Fruit fly (Drosophila melanogaster) whole organism, embryonic: Measurements from ENCODE around the gene Hr83.

Experiments used
- BtbVII ChIP-seq: fragments of 200-800 bp; sonication (Bioruptor generic); optimal IDR thresholded peaks from 3 replicates; lab custom pipeline; 2017; ENCODE audit warnings: missing biosample characterization, mild to moderate bottlenecking, missing genetic modification characterization
- Bteb2 ChIP-seq: fragments of 200-800 bp; sonication (Bioruptor generic); optimal IDR thresholded peaks from 2 replicates; lab custom pipeline; 2016; ENCODE audit warnings: missing biosample characterization, missing genetic modification characterization
- CG10959 ChIP-seq: fragments of 200-800 bp; sonication (Bioruptor generic); IDR thresholded peaks from 2 replicates; pipeline ENCODE4 v1.3.6; 2022; ENCODE audit warnings: missing biosample characterization, missing genetic modification characterization
- CG12769 ChIP-seq: fragments of 200-800 bp; sonication (Bioruptor generic); optimal IDR thresholded peaks from 2 replicates; lab custom pipeline; 2019; ENCODE audit warnings: missing biosample characterization, mild to moderate bottlenecking, missing genetic modification characterization, moderate library complexity
- CG17328 ChIP-seq: fragments of 200-800 bp; sonication (Bioruptor generic); IDR thresholded peaks from 2 replicates; pipeline ENCODE4 v1.3.6; 2022; ENCODE audit warnings: missing biosample characterization, missing genetic modification characterization
- CG18764 ChIP-seq: fragments of 200-800 bp; sonication (Bioruptor generic); optimal IDR thresholded peaks from 3 replicates; lab custom pipeline; 2016; ENCODE audit warnings: missing biosample characterization, missing genetic modification characterization
- CG2199 ChIP-seq: fragments of 200-800 bp; sonication (Bioruptor generic); IDR thresholded peaks from 3 replicates; pipeline ENCODE4 v1.3.6; 2022; ENCODE audit warnings: missing biosample characterization, missing genetic modification characterization
- CG32532 ChIP-seq: fragments of 200-800 bp; sonication (Bioruptor generic); IDR thresholded peaks from 2 replicates; pipeline ENCODE4 v1.3.6; 2022; ENCODE audit warnings: missing biosample characterization, missing genetic modification characterization
- CG3407 ChIP-seq: fragments of 200-800 bp; sonication (Bioruptor generic); optimal IDR thresholded peaks from 2 replicates; lab custom pipeline; 2018; ENCODE audit warnings: missing biosample characterization, mild to moderate bottlenecking, missing genetic modification characterization
- CG42726 ChIP-seq: fragments of 200-800 bp; sonication (Bioruptor generic); IDR thresholded peaks from 2 replicates; pipeline ENCODE4 v1.3.6; 2022; ENCODE audit warnings: missing biosample characterization, missing genetic modification characterization; ENCODE audit not compliant: partially characterized antibody
- CG4820 ChIP-seq: fragments of 200-800 bp; sonication (Bioruptor generic); optimal IDR thresholded peaks from 3 replicates; lab custom pipeline; 2016; ENCODE audit warnings: missing biosample characterization, missing genetic modification characterization
- CG6689 ChIP-seq: fragments of 200-800 bp; sonication (Bioruptor generic); IDR thresholded peaks from 2 replicates; pipeline ENCODE4 v1.3.6; 2022; ENCODE audit warnings: missing biosample characterization, missing genetic modification characterization
- CG7357 ChIP-seq: fragments of 200-800 bp; sonication (Bioruptor generic); IDR thresholded peaks from 3 replicates; pipeline ENCODE4 v1.3.6; 2022; ENCODE audit warnings: missing biosample characterization, missing genetic modification characterization
- CG7745 ChIP-seq: fragments of 200-800 bp; sonication (Bioruptor generic); optimal IDR thresholded peaks from 2 replicates; lab custom pipeline; 2018; ENCODE audit warnings: missing biosample characterization, mild to moderate bottlenecking, missing genetic modification characterization, moderate library complexity
- CG7963 ChIP-seq: fragments of 200-800 bp; sonication (Bioruptor generic); IDR thresholded peaks from 3 replicates; pipeline ENCODE4 v1.3.6; 2022; ENCODE audit warnings: missing biosample characterization, missing genetic modification characterization; ENCODE audit not compliant: partially characterized antibody
- CG8281 ChIP-seq: fragments of 200-800 bp; sonication (Bioruptor generic); optimal IDR thresholded peaks from 2 replicates; lab custom pipeline; 2018; ENCODE audit warnings: missing biosample characterization, mild to moderate bottlenecking, missing genetic modification characterization, moderate library complexity
- CG9215 ChIP-seq: fragments of 200-800 bp; sonication (Bioruptor generic); IDR thresholded peaks from 2 replicates; pipeline ENCODE4 v1.3.6; 2022; ENCODE audit warnings: missing biosample characterization, missing genetic modification characterization
- CG9609 ChIP-seq: fragments of 200-800 bp; sonication (Bioruptor generic); optimal IDR thresholded peaks from 3 replicates; lab custom pipeline; 2016; ENCODE audit warnings: missing biosample characterization, missing genetic modification characterization
- CG9797 ChIP-seq: fragments of 200-800 bp; sonication (Bioruptor generic); optimal IDR thresholded peaks from 3 replicates; lab custom pipeline; 2018; ENCODE audit warnings: missing biosample characterization, mild to moderate bottlenecking, missing genetic modification characterization
- Dbx ChIP-seq: fragments of 200-800 bp; sonication (Bioruptor generic); IDR thresholded peaks from 3 replicates; pipeline ENCODE4 v1.3.6; 2022; ENCODE audit warnings: missing biosample characterization, missing genetic modification characterization
- Dfd ChIP-seq, 2 experiments: fragments of >200 bp; optimal IDR thresholded peaks; 2 replicates each; lab custom pipeline; 2017; ENCODE audit warnings: missing biosample characterization in 2 of 2, missing genetic modification characterization in 2 of 2
- Ets65A ChIP-seq: fragments of 200-800 bp; sonication (Bioruptor generic); peaks from one replicate; lab custom pipeline; 2016; ENCODE audit warnings: missing biosample characterization, missing genetic modification characterization
- Fer3 ChIP-seq: fragments of 200-800 bp; sonication (Bioruptor generic); optimal IDR thresholded peaks from 2 replicates; lab custom pipeline; 2018; ENCODE audit warnings: missing biosample characterization, mild to moderate bottlenecking, missing genetic modification characterization, moderate library complexity
- HLH3B ChIP-seq: fragments of 200-800 bp; sonication (Bioruptor generic); IDR thresholded peaks from 2 replicates; pipeline ENCODE4 v1.3.6; 2022; ENCODE audit warnings: missing biosample characterization, missing genetic modification characterization
- Hr51 ChIP-seq, 2 experiments: fragments of 200-800 bp; sonication (Bioruptor generic); optimal IDR thresholded peaks; 2 replicates in 1 of 2; 3 replicates in 1 of 2; lab custom pipeline; 2016 to 2018; ENCODE audit warnings: missing biosample characterization in 2 of 2, missing genetic modification characterization in 2 of 2, mild to moderate bottlenecking in 1 of 2, moderate library complexity in 1 of 2
- MESR4 ChIP-seq: fragments of 200-800 bp; sonication (Bioruptor generic); optimal IDR thresholded peaks from 2 replicates; lab custom pipeline; 2018; ENCODE audit warnings: missing biosample characterization, mild to moderate bottlenecking, missing genetic modification characterization, moderate library complexity
- MTF-1 ChIP-seq: fragments of 200-800 bp; sonication (Bioruptor generic); optimal IDR thresholded peaks from 2 replicates; lab custom pipeline; 2018; ENCODE audit warnings: missing biosample characterization, mild to moderate bottlenecking, missing genetic modification characterization, borderline replicate concordance
- Mad ChIP-seq: fragments of 200-800 bp; sonication (Bioruptor generic); optimal IDR thresholded peaks from 2 replicates; lab custom pipeline; 2016; ENCODE audit warnings: missing biosample characterization, missing genetic modification characterization
- Meics ChIP-seq: fragments of 200-800 bp; sonication (Bioruptor generic); optimal IDR thresholded peaks from 2 replicates; lab custom pipeline; 2017; ENCODE audit warnings: missing biosample characterization, mild to moderate bottlenecking, missing genetic modification characterization
- Neu2 ChIP-seq: fragments of 200-800 bp; sonication (Bioruptor generic); optimal IDR thresholded peaks from 3 replicates; lab custom pipeline; 2016; ENCODE audit warnings: missing biosample characterization, missing genetic modification characterization, borderline replicate concordance
- Oaz ChIP-seq: fragments of 200-800 bp; sonication (Bioruptor generic); IDR thresholded peaks from 2 replicates; pipeline ENCODE4 v1.3.6; 2022; ENCODE audit warnings: missing biosample characterization, missing genetic modification characterization
- Opbp ChIP-seq: fragments of 200-800 bp; sonication (Bioruptor generic); IDR thresholded peaks from 3 replicates; pipeline ENCODE4 v1.3.6; 2022; ENCODE audit warnings: missing biosample characterization, missing genetic modification characterization; ENCODE audit not compliant: partially characterized antibody
- Ravus ChIP-seq: fragments of 200-800 bp; sonication (Bioruptor generic); IDR thresholded peaks from 2 replicates; pipeline ENCODE4 v1.3.6; 2022; ENCODE audit warnings: missing biosample characterization, missing genetic modification characterization
- Rfx ChIP-seq: fragments of 200-800 bp; sonication (Bioruptor generic); IDR thresholded peaks from 2 replicates; pipeline ENCODE4 v1.3.6; 2022; ENCODE audit warnings: missing biosample characterization, missing genetic modification characterization
- Usf ChIP-seq: fragments of 200-800 bp; sonication (Bioruptor generic); optimal IDR thresholded peaks from 2 replicates; lab custom pipeline; 2017; ENCODE audit warnings: missing genotype, missing biosample characterization, missing genetic modification characterization
- amos ChIP-seq: fragments of 200-800 bp; sonication (Bioruptor generic); IDR thresholded peaks from 2 replicates; pipeline ENCODE4 v1.3.6; 2022; ENCODE audit warnings: missing biosample characterization, missing genetic modification characterization; ENCODE audit not compliant: partially characterized antibody
- ase ChIP-seq: fragments of 200-800 bp; sonication (Bioruptor generic); IDR thresholded peaks from 3 replicates; pipeline ENCODE4 v1.3.6; 2022; ENCODE audit warnings: missing biosample characterization, missing genetic modification characterization
- bab2 ChIP-seq: fragments of 200-800 bp; sonication (Bioruptor generic); optimal IDR thresholded peaks from 2 replicates; lab custom pipeline; 2016; ENCODE audit warnings: missing biosample characterization, missing genetic modification characterization
- cwo ChIP-seq: fragments of 200-800 bp; sonication (Bioruptor generic); optimal IDR thresholded peaks from 3 replicates; lab custom pipeline; 2017; ENCODE audit warnings: missing biosample characterization, missing genetic modification characterization, mild to moderate bottlenecking, moderate library complexity, missing genetic modification reagents
- ind ChIP-seq: fragments of 200-800 bp; sonication (Bioruptor generic); optimal IDR thresholded peaks from 3 replicates; lab custom pipeline; 2016; ENCODE audit warnings: missing biosample characterization, missing genetic modification characterization
- kay ChIP-seq: fragments of 200-800 bp; sonication (Bioruptor generic); optimal IDR thresholded peaks from 2 replicates; lab custom pipeline; 2016; ENCODE audit warnings: missing biosample characterization, missing genetic modification characterization
- knrl ChIP-seq: fragments of 200-800 bp; sonication (Bioruptor generic); IDR thresholded peaks from 3 replicates; pipeline ENCODE4 v1.3.6; 2022; ENCODE audit warnings: missing biosample characterization, missing genetic modification characterization; ENCODE audit not compliant: partially characterized antibody
- nom ChIP-seq: fragments of 200-800 bp; sonication (Bioruptor generic); optimal IDR thresholded peaks from 2 replicates; lab custom pipeline; 2017; ENCODE audit warnings: missing biosample characterization, missing genetic modification characterization, mild to moderate bottlenecking, moderate library complexity, missing genetic modification reagents
- pnt ChIP-seq: fragments of 200-800 bp; sonication (Bioruptor generic); optimal IDR thresholded peaks from 3 replicates; lab custom pipeline; 2016; ENCODE audit warnings: missing biosample characterization, missing genetic modification characterization
- prd ChIP-seq, 3 experiments: fragments of >200 bp in 2 of 3; fragments of 200-800 bp in 1 of 3; sonication (Bioruptor generic) in 1 of 3; optimal IDR thresholded peaks in 2 of 3; IDR thresholded peaks in 1 of 3; 2 replicates in 2 of 3; 3 replicates in 1 of 3; pipeline versions ENCODE4 v1.3.6 to Lab custom; 2017 to 2022; ENCODE audit warnings: missing biosample characterization in 1 of 3, missing genetic modification characterization in 1 of 3
- shn ChIP-seq: fragments of 200-800 bp; sonication (Bioruptor generic); optimal IDR thresholded peaks from 3 replicates; lab custom pipeline; 2016; ENCODE audit warnings: missing biosample characterization, missing genetic modification characterization
- sisA ChIP-seq: fragments of 200-800 bp; sonication (Bioruptor generic); IDR thresholded peaks from 2 replicates; pipeline ENCODE4 v1.3.6; 2022; ENCODE audit warnings: missing biosample characterization, missing genetic modification characterization
- zen2 ChIP-seq: fragments of 200-800 bp; sonication (Bioruptor generic); IDR thresholded peaks from 3 replicates; pipeline ENCODE4 v1.3.6; 2022; ENCODE audit warnings: missing biosample characterization, missing genetic modification characterization; ENCODE audit not compliant: partially characterized antibody

Gene Hr83

dm6 chr3R:6373512-6374306, 24.7 kb downstream of the Hr83 start (continued):
- TF ChIP-seq Dfd (GFP tag; optimal IDR thresholded peaks at IDR 0.05; lab: Kevin White, UChicago), result no peak
- peak; percentile 46 for TF ChIP-seq CG18764 (GFP tag; lab: Kevin White, UChicago)
- TF ChIP-seq CG3407 (GFP tag; lab: Kevin White, UChicago), result peak; percentile 43
- TF ChIP-seq Opbp (GFP tag; lab: Robert Waterston, UW), result no peak
- no peak for TF ChIP-seq CG9609 (GFP tag; lab: Kevin White, UChicago)
- no peak for TF ChIP-seq CG4820 (GFP tag; lab: Kevin White, UChicago)
- peak; percentile 2 for TF ChIP-seq Mad (GFP tag; lab: Kevin White, UChicago)
- TF ChIP-seq nom (GFP tag; lab: Kevin White, UChicago), result peak; percentile 47
- TF ChIP-seq zen2, result no peak
- no peak for TF ChIP-seq CG17328 (GFP tag; lab: Robert Waterston, UW)
- TF ChIP-seq ase (GFP tag; lab: Robert Waterston, UW), result no peak
- peak; percentile 22 for TF ChIP-seq kay (GFP tag; lab: Kevin White, UChicago)
- TF ChIP-seq Bteb2 (GFP tag; lab: Kevin White, UChicago), result peak; percentile 24
- peak; percentile 72 for TF ChIP-seq BtbVII (GFP tag; lab: Kevin White, UChicago)
- no peak for TF ChIP-seq pnt (GFP tag; lab: Kevin White, UChicago)
- peak; percentile 52; the same call in 1 of the 2 replicates for TF ChIP-seq CG32532
- peak; percentile 39 for TF ChIP-seq bab2 (GFP tag; lab: Kevin White, UChicago)
- TF ChIP-seq prd (optimal IDR thresholded peaks at IDR 0.05; lab: Kevin White, UChicago), result no peak
- TF ChIP-seq prd (GFP tag; IDR thresholded peaks at IDR 0.05; lab: Robert Waterston, UW), result peak; percentile 24; the same call in 1 of the 3 replicates
- no peak for TF ChIP-seq CG7357 (GFP tag; lab: Robert Waterston, UW)
- no peak for TF ChIP-seq sisA (GFP tag; lab: Robert Waterston, UW)
- peak; percentile 12 for TF ChIP-seq MESR4
- no peak for TF ChIP-seq CG10959 (GFP tag; lab: Robert Waterston, UW)
- no peak for TF ChIP-seq CG9797 (GFP tag; lab: Kevin White, UChicago)
- TF ChIP-seq Hr51 (GFP tag; optimal IDR thresholded peaks at IDR 0.05; lab: Kevin White, UChicago), result peak in 1 of 2 experiments; percentile 25
- TF ChIP-seq amos (GFP tag; lab: Robert Waterston, UW), result no peak
- peak; percentile 63; the same call in 2 of the 3 replicates for TF ChIP-seq Dbx (GFP tag; lab: Robert Waterston, UW)
- TF ChIP-seq CG9215 (GFP tag; lab: Robert Waterston, UW), result no peak
- TF ChIP-seq cwo (GFP tag; lab: Kevin White, UChicago), result peak; percentile 25
- peak; percentile 77 for TF ChIP-seq Rfx (GFP tag; lab: Robert Waterston, UW)
- TF ChIP-seq Ets65A (GFP tag; lab: Kevin White, UChicago), result no peak
- TF ChIP-seq CG42726 (GFP tag; lab: Robert Waterston, UW), result no peak
- TF ChIP-seq CG12769, result peak; percentile 73
- no peak for TF ChIP-seq ind (GFP tag; lab: Kevin White, UChicago)
- TF ChIP-seq Ravus (GFP tag; lab: Robert Waterston, UW), result no peak
- TF ChIP-seq MTF-1, result no peak
- TF ChIP-seq Usf (GFP tag; lab: Kevin White, UChicago), result no peak
- peak; percentile 3 for TF ChIP-seq CG8281
- TF ChIP-seq Neu2 (GFP tag; lab: Kevin White, UChicago), result no peak
- TF ChIP-seq CG7963 (GFP tag; lab: Robert Waterston, UW), result no peak
- no peak for TF ChIP-seq knrl (GFP tag; lab: Robert Waterston, UW)
- TF ChIP-seq CG6689 (GFP tag; lab: Robert Waterston, UW), result 0 out of 2 replicates have a peak, but pooled peaks have one; percentile 22
- TF ChIP-seq shn, result no peak
- TF ChIP-seq Oaz (GFP tag; lab: Robert Waterston, UW), result no peak
- TF ChIP-seq Fer3 (tag; lab: Kevin White, UChicago), result peak; percentile 65
- TF ChIP-seq CG7745 (tag; lab: Kevin White, UChicago), result no peak
- no peak for TF ChIP-seq CG2199
- no peak; the same call in 1 of the 2 replicates for TF ChIP-seq HLH3B (GFP tag; lab: Robert Waterston, UW)
- peak; percentile 96 for TF ChIP-seq Meics (GFP tag; lab: Kevin White, UChicago)
